Worm (Caenorhabditis elegans): ENCODE measurements around the gene F48G7.7.

The F48G7.7 gene

ce11 chrV:596923-597322, 29.3 kb downstream of the F48G7.7 start:
- TF ChIP-seq pes-1 (GFP tag; IDR thresholded peaks at IDR 0.05) (no peak), ets-7 (tag; optimal IDR thresholded peaks at IDR 0.05) (no peak), ceh-36 (tag; optimal IDR thresholded peaks at IDR 0.05) (no peak)

- TF ChIP-seq aly-1 (tag; optimal IDR thresholded peaks at IDR 0.05) (no peak), hmbx-1 (tag; optimal IDR thresholded peaks at IDR 0.05) (no peak), tra-4 (tag; optimal IDR thresholded peaks at IDR 0.05) (no peak), ceh-36 (tag; optimal IDR thresholded peaks at IDR 0.05) (no peak), tbx-37 (GFP tag; conservative IDR thresholded peaks at IDR 0.05) (no peak), B0310.2 (tag; optimal IDR thresholded peaks at IDR 0.05) (no peak), sea-1 (GFP tag; conservative IDR thresholded peaks at IDR 0.05) (no peak), ama-1 (optimal IDR thresholded peaks at IDR 0.05) (no peak), scrt-1 (GFP tag; IDR thresholded peaks at IDR 0.05) (no peak), F13C5.2 (tag; optimal IDR thresholded peaks at IDR 0.05) (no peak), hnd-1 (tag; optimal IDR thresholded peaks at IDR 0.05) (no peak), tbx-11 (GFP tag; IDR thresholded peaks at IDR 0.05) (no peak), flt-1 (GFP tag; IDR thresholded peaks at IDR 0.05) (no peak), ceh-13 (GFP tag; optimal IDR thresholded peaks at IDR 0.05) (no peak), pes-1 (GFP tag; IDR thresholded peaks at IDR 0.05) (no peak)
These were observed 33.3 kb downstream of the F48G7.7 start, which contains the start of gene ZK488.5 for ce11 chrV:592959-593358. Gene ZK488.5, plus strand, starts transcription at chrV:593259.

ce11 chrV:590182-590581, 36.0 kb downstream of the F48G7.7 start, which contains the start of gene ZK488.6:
Gene ZK488.6, plus strand, starts transcription at chrV:590482.
- TF ChIP-seq tbx-11 (GFP tag; IDR thresholded peaks at IDR 0.05) (no peak), ceh-36 (tag; optimal IDR thresholded peaks at IDR 0.05) (no peak), flt-1 (GFP tag; IDR thresholded peaks at IDR 0.05) (no peak), scrt-1 (GFP tag; IDR thresholded peaks at IDR 0.05) (no peak), tbx-37 (GFP tag; conservative IDR thresholded peaks at IDR 0.05) (no peak), hnd-1 (tag; optimal IDR thresholded peaks at IDR 0.05) (no peak), ets-7 (tag; optimal IDR thresholded peaks at IDR 0.05) (no peak), hmg-4 (GFP tag; optimal IDR thresholded peaks at IDR 0.05) (no peak), ceh-13 (GFP tag; optimal IDR thresholded peaks at IDR 0.05) (no peak), sea-1 (GFP tag; conservative IDR thresholded peaks at IDR 0.05) (no peak)

- TF ChIP-seq ceh-36 (tag; optimal IDR thresholded peaks at IDR 0.05), result no peak
- no peak for TF ChIP-seq ceh-13 (GFP tag; optimal IDR thresholded peaks at IDR 0.05)
- TF ChIP-seq scrt-1 (GFP tag; IDR thresholded peaks at IDR 0.05), result no peak
- TF ChIP-seq F13C5.2 (tag; optimal IDR thresholded peaks at IDR 0.05), result no peak
- no peak for TF ChIP-seq tbx-11 (GFP tag; IDR thresholded peaks at IDR 0.05)
- no peak for TF ChIP-seq flt-1 (GFP tag; IDR thresholded peaks at IDR 0.05)
- TF ChIP-seq tbx-37 (GFP tag; conservative IDR thresholded peaks at IDR 0.05), result no peak
- TF ChIP-seq hmbx-1 (tag; optimal IDR thresholded peaks at IDR 0.05), result no peak
- no peak for TF ChIP-seq sea-1 (GFP tag; conservative IDR thresholded peaks at IDR 0.05)
- no peak for TF ChIP-seq tra-4 (tag; optimal IDR thresholded peaks at IDR 0.05)
These were observed 38.4 kb downstream of the F48G7.7 start, which contains the start of gene K06H6.1 for ce11 chrV:587818-588217. Gene K06H6.1, plus strand, starts transcription at chrV:588118.

- TF ChIP-seq scrt-1 (GFP tag; IDR thresholded peaks at IDR 0.05) (no peak), ama-1 (optimal IDR thresholded peaks at IDR 0.05) (no peak)
These were observed 40.7 kb downstream of the F48G7.7 start, which contains the start of gene K06H6.2 for ce11 chrV:585472-585871. Gene K06H6.2, plus strand, starts transcription at chrV:585772.

- TF ChIP-seq B0310.2 (tag; optimal IDR thresholded peaks at IDR 0.05) (no peak), tbx-11 (GFP tag; IDR thresholded peaks at IDR 0.05) (no peak), tra-4 (tag; optimal IDR thresholded peaks at IDR 0.05) (no peak), sea-1 (GFP tag; conservative IDR thresholded peaks at IDR 0.05) (no peak), hnd-1 (tag; optimal IDR thresholded peaks at IDR 0.05) (no peak), hmg-4 (GFP tag; optimal IDR thresholded peaks at IDR 0.05) (no peak), flt-1 (GFP tag; IDR thresholded peaks at IDR 0.05) (no peak), hmbx-1 (tag; optimal IDR thresholded peaks at IDR 0.05) (no peak), pes-1 (GFP tag; IDR thresholded peaks at IDR 0.05) (no peak), scrt-1 (GFP tag; IDR thresholded peaks at IDR 0.05) (no peak)
These were observed 44.6 kb downstream of the F48G7.7 start, which contains the start of gene nstp-7 for ce11 chrV:581616-582015. Gene nstp-7, plus strand, starts transcription at chrV:581916.

ce11 chrV:578977-579376, 47.2 kb downstream of the F48G7.7 start, which contains the start of gene K06H6.4:
Gene K06H6.4, plus strand, starts transcription at chrV:579277.
- no peak for TF ChIP-seq ceh-36 (tag; optimal IDR thresholded peaks at IDR 0.05)
- no peak for TF ChIP-seq ama-1 (optimal IDR thresholded peaks at IDR 0.05)
- no peak for TF ChIP-seq hnd-1 (tag; optimal IDR thresholded peaks at IDR 0.05)
- TF ChIP-seq hmg-4 (GFP tag; optimal IDR thresholded peaks at IDR 0.05), result no peak
- TF ChIP-seq scrt-1 (GFP tag; IDR thresholded peaks at IDR 0.05), result no peak
- no peak for TF ChIP-seq tra-4 (tag; optimal IDR thresholded peaks at IDR 0.05)
- no peak for TF ChIP-seq F13C5.2 (tag; optimal IDR thresholded peaks at IDR 0.05)
- no peak for TF ChIP-seq B0310.2 (tag; optimal IDR thresholded peaks at IDR 0.05)
- TF ChIP-seq tbx-37 (GFP tag; conservative IDR thresholded peaks at IDR 0.05), result no peak
- no peak for TF ChIP-seq tbx-11 (GFP tag; IDR thresholded peaks at IDR 0.05)
- no peak for TF ChIP-seq sea-1 (GFP tag; conservative IDR thresholded peaks at IDR 0.05)
- no peak for TF ChIP-seq hmbx-1 (tag; optimal IDR thresholded peaks at IDR 0.05)
- no peak for TF ChIP-seq aly-1 (tag; optimal IDR thresholded peaks at IDR 0.05)
- no peak for TF ChIP-seq pes-1 (GFP tag; IDR thresholded peaks at IDR 0.05)

ce11 chrV:576918-577317, 49.3 kb downstream of the F48G7.7 start:
- no peak for TF ChIP-seq ets-7 (tag; optimal IDR thresholded peaks at IDR 0.05)
- no peak for TF ChIP-seq ama-1 (optimal IDR thresholded peaks at IDR 0.05)
- no peak for TF ChIP-seq hnd-1 (tag; optimal IDR thresholded peaks at IDR 0.05)
- no peak for TF ChIP-seq ceh-13 (GFP tag; optimal IDR thresholded peaks at IDR 0.05)
- no peak for TF ChIP-seq hmg-4 (GFP tag; optimal IDR thresholded peaks at IDR 0.05)
- no peak for TF ChIP-seq aly-1 (tag; optimal IDR thresholded peaks at IDR 0.05)
- TF ChIP-seq B0310.2 (tag; optimal IDR thresholded peaks at IDR 0.05), result no peak
- TF ChIP-seq tbx-11 (GFP tag; IDR thresholded peaks at IDR 0.05), result no peak
- no peak for TF ChIP-seq ceh-36 (tag; optimal IDR thresholded peaks at IDR 0.05)
- no peak for TF ChIP-seq scrt-1 (GFP tag; IDR thresholded peaks at IDR 0.05)
- TF ChIP-seq flt-1 (GFP tag; IDR thresholded peaks at IDR 0.05), result no peak
- no peak for TF ChIP-seq pes-1 (GFP tag; IDR thresholded peaks at IDR 0.05)
- no peak for TF ChIP-seq F13C5.2 (tag; optimal IDR thresholded peaks at IDR 0.05)
- TF ChIP-seq hmbx-1 (tag; optimal IDR thresholded peaks at IDR 0.05), result no peak
- TF ChIP-seq tra-4 (tag; optimal IDR thresholded peaks at IDR 0.05), result no peak
- no peak for TF ChIP-seq tbx-37 (GFP tag; conservative IDR thresholded peaks at IDR 0.05)
- TF ChIP-seq sea-1 (GFP tag; conservative IDR thresholded peaks at IDR 0.05), result no peak

All from whole organism, early embryonic.